Worm (Caenorhabditis elegans): Measurements from ENCODE around the gene oac-4.

DNA sequence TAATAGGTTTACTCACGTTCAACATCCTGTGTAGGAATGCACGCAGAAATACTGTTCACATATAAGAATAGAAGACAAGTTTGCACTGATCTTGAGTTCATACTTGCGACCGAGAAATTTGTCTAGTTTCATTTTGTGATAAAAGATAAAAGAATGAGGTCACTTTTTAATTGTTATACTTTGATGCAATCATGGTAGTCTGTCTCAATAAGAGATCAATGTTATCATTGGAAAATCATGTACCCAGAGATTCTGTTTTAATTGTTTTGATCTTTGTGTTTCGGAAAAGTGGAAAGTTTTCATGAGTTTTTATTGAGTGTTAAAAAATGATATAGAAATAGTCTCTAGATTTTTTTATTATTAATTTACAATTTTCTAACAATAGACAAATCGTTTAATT, 3.4 kb downstream of the oac-4 start, which contains the start of gene F54D10.9:
- TF ChIP-seq R02D3.7 (tag; optimal IDR thresholded peaks at IDR 0.05) (no peak), nhr-237 (tag; optimal IDR thresholded peaks at IDR 0.05) (no peak), pqm-1 (tag; optimal IDR thresholded peaks at IDR 0.05) (no peak), ceh-16 (tag; optimal IDR thresholded peaks at IDR 0.05) (no peak), zag-1 (tag; optimal IDR thresholded peaks at IDR 0.05) (no peak), elt-1 (tag; optimal IDR thresholded peaks at IDR 0.05) (no peak), snpc-4 (tag; optimal IDR thresholded peaks at IDR 0.05) (no peak), fkh-10 (GFP tag; optimal IDR thresholded peaks at IDR 0.05) (no peak), ztf-11 (tag; optimal IDR thresholded peaks at IDR 0.05) (no peak), unc-39 (tag; optimal IDR thresholded peaks at IDR 0.05) (no peak), unc-62 (GFP tag; optimal IDR thresholded peaks at IDR 0.05) (no peak), lin-39 (tag; optimal IDR thresholded peaks at IDR 0.05) (no peak)
